Fruit fly (Drosophila melanogaster): Measurements from ENCODE around the gene Pop4.

DNA sequence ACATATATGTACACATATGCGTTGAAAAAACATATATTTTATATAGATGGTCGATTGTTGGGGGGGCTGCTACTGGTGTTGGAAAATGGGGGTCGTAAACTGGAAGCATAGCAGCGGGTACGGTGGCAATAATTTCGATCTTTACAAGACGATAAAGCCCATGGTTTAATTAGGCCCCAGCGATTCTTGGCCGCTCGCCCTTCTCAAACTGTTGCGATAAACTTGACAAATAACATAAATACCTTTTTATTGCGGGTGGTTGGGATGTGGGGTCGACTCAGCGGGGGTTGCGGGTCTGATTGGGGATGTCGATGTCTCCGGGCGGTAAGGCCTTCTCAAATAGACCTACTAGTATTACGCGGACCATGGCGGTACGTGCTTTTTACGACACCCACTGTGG is 39.8 kb downstream of the Pop4 start:
- no peak for TF ChIP-seq EcR (GFP tag; optimal IDR thresholded peaks at IDR 0.05)
- no peak for TF ChIP-seq Dll (optimal IDR thresholded peaks at IDR 0.05)
- no peak for TF ChIP-seq pan (optimal IDR thresholded peaks at IDR 0.05)
- no peak for TF ChIP-seq psq (optimal IDR thresholded peaks at IDR 0.05)
- no peak for TF ChIP-seq CG8478 (optimal IDR thresholded peaks at IDR 0.05)
